Worm (Caenorhabditis elegans) whole organism, L3 larva: ENCODE data around the gene lmp-1.

Experiments
- R02D3.7 ChIP-seq: fragments of 150-350 bp; optimal IDR thresholded peaks from 2 replicates; lab custom pipeline; 2014; ENCODE audit warnings: missing biosample characterization, missing genetic modification characterization
- ZK546.5 ChIP-seq: sonication (generic microtip); optimal IDR thresholded peaks from 2 replicates; lab custom pipeline; 2017; ENCODE audit warnings: missing biosample characterization, missing genetic modification characterization
- aly-2 ChIP-seq: fragments of 150-350 bp; optimal IDR thresholded peaks from 2 replicates; lab custom pipeline; 2014; ENCODE audit warnings: missing biosample characterization, missing genetic modification characterization
- ama-1 ChIP-seq: fragments of 150-350 bp; optimal IDR thresholded peaks from 2 replicates; lab custom pipeline; 2018
- ceh-16 ChIP-seq: sonication (generic microtip); optimal IDR thresholded peaks from 2 replicates; lab custom pipeline; 2017; ENCODE audit warnings: missing biosample characterization, missing genetic modification characterization
- ceh-82 ChIP-seq: fragments of 150-350 bp; optimal IDR thresholded peaks from 2 replicates; lab custom pipeline; 2014; ENCODE audit warnings: missing biosample characterization, missing genetic modification characterization
- daf-12 ChIP-seq: fragments of 150-350 bp; optimal IDR thresholded peaks from 2 replicates; lab custom pipeline; 2014; ENCODE audit warnings: missing biosample characterization, missing genetic modification reagents, missing genetic modification characterization
- egl-5 ChIP-seq: fragments of 150-350 bp; optimal IDR thresholded peaks from 2 replicates; lab custom pipeline; 2017; ENCODE audit warnings: missing biosample characterization, missing genetic modification reagents, missing genetic modification characterization, inconsistent platforms
- elt-2 ChIP-seq: sonication (generic microtip); optimal IDR thresholded peaks from 2 replicates; lab custom pipeline; 2016; ENCODE audit warnings: missing genetic modification reagents, mild to moderate bottlenecking, missing genetic modification characterization, missing compliant biosample characterization
- fkh-10 ChIP-seq: sonication (generic microtip); optimal IDR thresholded peaks from 2 replicates; lab custom pipeline; 2017; ENCODE audit warnings: missing biosample characterization, missing genetic modification reagents, missing genetic modification characterization
- fkh-2 ChIP-seq: fragments of 150-350 bp; optimal IDR thresholded peaks from 2 replicates; lab custom pipeline; 2014; ENCODE audit warnings: missing biosample characterization, missing genetic modification reagents, missing genetic modification characterization
- hmg-11 ChIP-seq: sonication (generic microtip); optimal IDR thresholded peaks from 2 replicates; lab custom pipeline; 2016; ENCODE audit warnings: missing genetic modification characterization, missing compliant biosample characterization
- jun-1 ChIP-seq: fragments of 150-350 bp; optimal IDR thresholded peaks from 2 replicates; lab custom pipeline; 2014; ENCODE audit warnings: missing biosample characterization, missing genetic modification reagents, missing genetic modification characterization
- lin-15B ChIP-seq: fragments of 150-350 bp; optimal IDR thresholded peaks from 2 replicates; lab custom pipeline; 2014; ENCODE audit warnings: missing biosample characterization, missing genetic modification characterization
- lin-39 ChIP-seq: fragments of 150-350 bp; optimal IDR thresholded peaks from 2 replicates; lab custom pipeline; 2018; ENCODE audit warnings: missing biosample characterization, missing genetic modification reagents, missing genetic modification characterization
- lsy-12 ChIP-seq: sonication (generic microtip); optimal IDR thresholded peaks from 2 replicates; lab custom pipeline; 2016; ENCODE audit warnings: mild to moderate bottlenecking, missing genetic modification characterization, missing compliant biosample characterization
- mdl-1 ChIP-seq: fragments of 150-350 bp; optimal IDR thresholded peaks from 2 replicates; lab custom pipeline; 2014; ENCODE audit warnings: missing biosample characterization, missing genetic modification characterization
- mml-1 ChIP-seq: fragments of 150-350 bp; sonication (generic microtip); optimal IDR thresholded peaks from 3 replicates; lab custom pipeline; 2014; ENCODE audit warnings: missing biosample characterization, missing genetic modification characterization
- nfya-1 ChIP-seq: sonication (generic microtip); optimal IDR thresholded peaks from 2 replicates; lab custom pipeline; 2017; ENCODE audit warnings: missing genetic modification characterization, mild to moderate bottlenecking, missing compliant biosample characterization, antibody characterized with exemption, moderate library complexity; ENCODE audit not compliant: insufficient read depth
- nhr-11 ChIP-seq: fragments of 150-350 bp; optimal IDR thresholded peaks from 2 replicates; lab custom pipeline; 2014; ENCODE audit warnings: missing biosample characterization, missing genetic modification characterization
- nhr-12 ChIP-seq: fragments of 150-350 bp; optimal IDR thresholded peaks from 2 replicates; lab custom pipeline; 2014; ENCODE audit warnings: missing biosample characterization, missing genetic modification characterization
- nhr-23 ChIP-seq: fragments of 150-350 bp; optimal IDR thresholded peaks from 2 replicates; lab custom pipeline; 2014; ENCODE audit warnings: missing biosample characterization, missing genetic modification reagents, missing genetic modification characterization
- nhr-237 ChIP-seq: fragments of 150-350 bp; optimal IDR thresholded peaks from 2 replicates; lab custom pipeline; 2014; ENCODE audit warnings: missing biosample characterization, missing genetic modification characterization
- nhr-25 ChIP-seq: sonication (generic microtip); optimal IDR thresholded peaks from 2 replicates; lab custom pipeline; 2017; ENCODE audit warnings: missing biosample characterization, missing genetic modification characterization
- nhr-28 ChIP-seq: fragments of 150-350 bp; optimal IDR thresholded peaks from 2 replicates; lab custom pipeline; 2014; ENCODE audit warnings: missing biosample characterization, missing genetic modification characterization
- nhr-43 ChIP-seq: sonication (generic microtip); optimal IDR thresholded peaks from 2 replicates; lab custom pipeline; 2016; ENCODE audit warnings: mild to moderate bottlenecking, missing genetic modification characterization, missing compliant biosample characterization; ENCODE audit not compliant: poor library complexity, severe bottlenecking
- nhr-67 ChIP-seq: fragments of 150-350 bp; optimal IDR thresholded peaks from 2 replicates; lab custom pipeline; 2014; ENCODE audit warnings: missing biosample characterization, missing genetic modification characterization
- pqm-1 ChIP-seq: fragments of 150-350 bp; optimal IDR thresholded peaks from 2 replicates; lab custom pipeline; 2017; ENCODE audit warnings: missing biosample characterization, missing genetic modification characterization, inconsistent platforms
- sea-2 ChIP-seq: fragments of 150-350 bp; sonication (generic microtip); optimal IDR thresholded peaks from 4 replicates; lab custom pipeline; 2014; ENCODE audit warnings: missing biosample characterization, missing genetic modification reagents, missing genetic modification characterization
- skn-1 ChIP-seq: fragments of 150-350 bp; optimal IDR thresholded peaks from 2 replicates; lab custom pipeline; 2014; ENCODE audit warnings: missing biosample characterization, missing genetic modification characterization
- snpc-4 ChIP-seq: fragments of 150-350 bp; optimal IDR thresholded peaks from 2 replicates; lab custom pipeline; 2014; ENCODE audit warnings: missing biosample characterization, missing genetic modification characterization
- tbx-2 ChIP-seq: sonication (generic microtip); optimal IDR thresholded peaks from 2 replicates; lab custom pipeline; 2016; ENCODE audit warnings: mild to moderate bottlenecking, missing genetic modification characterization, missing compliant biosample characterization

lmp-1 gene

DNA sequence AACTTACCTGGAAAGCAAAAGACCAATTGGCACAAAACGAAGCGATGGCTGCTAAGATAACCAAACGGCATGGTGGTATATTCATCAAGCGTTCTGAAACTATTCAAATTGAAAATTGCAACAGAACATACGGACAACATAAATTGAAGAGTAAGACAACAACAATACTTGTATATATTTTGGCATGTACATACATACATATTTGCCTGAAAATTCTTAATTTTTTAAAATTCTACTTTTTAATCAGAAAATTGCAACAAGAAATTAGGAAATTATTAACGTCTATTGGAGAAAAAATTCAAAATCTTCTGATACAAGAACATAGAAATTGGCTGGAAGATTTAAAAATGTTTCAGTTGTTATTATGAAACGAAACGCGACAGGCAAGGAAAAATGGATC is 39.5 kb downstream of the lmp-1 start, which contains the start of gene C03B1.13:
TSS of gene C03B1.13 (minus strand) at position 101 of the 400 bp plus-strand sequence.
- no peak for TF ChIP-seq mdl-1
- no peak for TF ChIP-seq nhr-23 (tag; lab: Kevin White, UChicago)
- no peak for TF ChIP-seq nhr-11 (tag; lab: Kevin White, UChicago)
- TF ChIP-seq elt-2 (tag; lab: Kevin White, UChicago) = no peak
- TF ChIP-seq nhr-43 (tag; lab: Kevin White, UChicago) = no peak
- no peak for TF ChIP-seq lin-15B (tag; lab: Kevin White, UChicago)
- TF ChIP-seq nhr-237 (tag; lab: Kevin White, UChicago) = no peak
- no peak for TF ChIP-seq snpc-4 (tag; lab: Kevin White, UChicago)
- TF ChIP-seq nhr-25 = no peak
- TF ChIP-seq hmg-11 (tag; lab: Kevin White, UChicago) = no peak
- no peak for TF ChIP-seq lin-39 (tag; lab: Kevin White, UChicago)
- no peak for TF ChIP-seq egl-5 (tag; lab: Kevin White, UChicago)
- no peak for TF ChIP-seq nhr-67 (tag; lab: Kevin White, UChicago)
- no peak for TF ChIP-seq sea-2 (GFP tag; lab: Kevin White, UChicago)
- TF ChIP-seq lsy-12 = no peak
- TF ChIP-seq daf-12 (tag; lab: Kevin White, UChicago) = no peak
- TF ChIP-seq fkh-10 (GFP tag; lab: Kevin White, UChicago) = no peak
- TF ChIP-seq jun-1 (tag; lab: Kevin White, UChicago) = no peak
- TF ChIP-seq aly-2 (tag; lab: Kevin White, UChicago) = no peak
- TF ChIP-seq nhr-12 = no peak

- TF ChIP-seq nhr-237 (tag; lab: Kevin White, UChicago) (no peak), elt-2 (tag; lab: Kevin White, UChicago) (peak; percentile 12)
- TF ChIP-seq, all 47 proteins: peak for 1
Observed at ce11 chrX:6337338-6337737, 40.1 kb downstream of the lmp-1 start.

DNA sequence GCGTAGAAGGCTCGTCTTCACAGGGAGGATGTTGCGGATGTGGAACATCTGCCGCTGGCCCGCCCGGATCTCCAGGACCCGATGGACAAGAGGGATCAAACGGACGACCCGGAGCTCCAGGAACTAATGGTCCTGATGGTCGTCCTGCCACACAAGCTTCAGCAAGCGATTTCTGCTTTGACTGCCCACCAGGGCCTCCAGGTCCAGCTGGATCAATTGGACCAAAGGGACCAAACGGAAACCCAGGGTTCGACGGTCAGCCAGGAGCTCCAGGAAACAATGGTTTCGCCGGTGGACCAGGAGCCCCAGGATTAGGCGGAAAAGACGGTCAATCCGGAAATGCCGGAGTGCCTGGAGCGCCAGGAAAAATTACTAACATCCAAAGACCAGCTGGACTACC is 42.9 kb downstream of the lmp-1 start:
- TF ChIP-seq jun-1 (tag; lab: Kevin White, UChicago) = no peak
- no peak for TF ChIP-seq pqm-1
- TF ChIP-seq nfya-1 (tag; lab: Kevin White, UChicago) = no peak
- no peak for TF ChIP-seq mml-1 (tag; lab: Kevin White, UChicago)
- no peak for TF ChIP-seq skn-1 (tag; lab: Kevin White, UChicago)
- TF ChIP-seq ceh-16 (tag; lab: Kevin White, UChicago) = no peak
- TF ChIP-seq nhr-11 (tag; lab: Kevin White, UChicago) = no peak
- TF ChIP-seq tbx-2 (tag; lab: Kevin White, UChicago) = no peak
- no peak for TF ChIP-seq mdl-1
- no peak for TF ChIP-seq nhr-12
- no peak for TF ChIP-seq daf-12 (tag; lab: Kevin White, UChicago)
- TF ChIP-seq lsy-12 = no peak
- no peak for TF ChIP-seq R02D3.7 (tag; lab: Kevin White, UChicago)
- TF ChIP-seq egl-5 (tag; lab: Kevin White, UChicago) = no peak
- TF ChIP-seq hmg-11 (tag; lab: Kevin White, UChicago) = no peak
- TF ChIP-seq, all 47 proteins: peak for 0

DNA sequence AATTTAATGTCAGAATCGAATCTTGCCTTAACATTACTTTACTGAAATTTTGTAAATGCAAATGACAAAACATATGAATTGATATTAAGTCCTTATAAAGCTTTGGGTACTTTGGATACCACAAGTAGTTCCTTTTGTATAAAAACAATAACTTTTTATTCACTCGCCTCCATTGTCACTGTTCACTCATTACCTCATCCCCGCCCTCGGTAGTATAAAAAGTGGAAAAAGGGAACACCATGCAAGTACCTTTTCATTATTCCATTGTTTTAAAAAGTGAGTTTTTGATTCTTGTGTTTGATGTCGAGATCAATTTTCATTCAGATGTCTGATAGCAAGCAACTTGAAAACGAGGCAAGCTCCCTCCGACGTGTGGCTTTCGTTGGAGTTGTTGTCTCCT is 43.5 kb downstream of the lmp-1 start, which contains the start of gene col-171:
TSS of gene col-171 (plus strand) at position 301 of the 400 bp plus-strand sequence.
- TF ChIP-seq ZK546.5 (tag; lab: Kevin White, UChicago) (no peak), nhr-11 (tag; lab: Kevin White, UChicago) (no peak), nhr-43 (tag; lab: Kevin White, UChicago) (no peak)

DNA sequence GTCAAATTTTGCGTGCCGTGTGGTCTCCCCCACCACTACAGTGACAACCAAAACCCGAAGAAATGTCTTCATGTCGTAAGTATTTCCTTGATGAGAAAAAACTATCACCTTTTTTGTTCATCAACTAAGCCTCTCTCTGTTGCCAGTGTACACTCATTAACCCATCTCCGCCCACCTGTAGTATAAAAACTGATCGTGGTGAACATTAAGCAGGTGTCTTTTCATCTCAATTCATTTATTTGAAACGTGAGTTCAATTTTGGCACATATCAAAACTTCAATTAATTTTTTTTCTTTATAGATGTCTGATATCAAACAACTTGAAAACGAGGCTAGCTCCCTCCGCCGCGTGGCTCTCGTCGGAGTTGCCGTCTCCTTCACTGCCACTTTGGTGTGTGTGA is 46.1 kb downstream of the lmp-1 start, which contains the start of gene col-170:
TSS of gene col-170 (plus strand) at position 301 of the 400 bp plus-strand sequence.
- TF ChIP-seq nfya-1 (tag; lab: Kevin White, UChicago) = no peak
- TF ChIP-seq fkh-2 (tag; lab: Kevin White, UChicago) = no peak
- no peak for TF ChIP-seq ama-1 (lab: Kevin White, UChicago)
- TF ChIP-seq ceh-82 (tag; lab: Kevin White, UChicago) = no peak
- TF ChIP-seq tbx-2 (tag; lab: Kevin White, UChicago) = no peak
- TF ChIP-seq nhr-28 (tag; lab: Kevin White, UChicago) = no peak
- TF ChIP-seq aly-2 (tag; lab: Kevin White, UChicago) = no peak
- TF ChIP-seq lin-15B (tag; lab: Kevin White, UChicago) = no peak
